Fruit fly (Drosophila melanogaster) whole organism, embryonic: ENCODE results near the gene CG46434.

Source experiments
- Antp ChIP-seq: fragments of 200-800 bp; sonication (Bioruptor generic); optimal IDR thresholded peaks from 3 replicates; lab custom pipeline; 2016; ENCODE audit warnings: missing biosample characterization, missing genetic modification characterization
- Awh ChIP-seq: fragments of 200-800 bp; sonication (Bioruptor generic); IDR thresholded peaks from 2 replicates; pipeline ENCODE4, ENCODE4 v1.3.6; 2022; ENCODE audit warnings: missing biosample characterization, missing genetic modification characterization
- C15 ChIP-seq: fragments of 200-800 bp; sonication (Bioruptor generic); IDR thresholded peaks from 3 replicates; pipeline ENCODE4 v1.3.6; 2022; ENCODE audit warnings: missing biosample characterization, missing genetic modification characterization
- CG11696 ChIP-seq: fragments of 200-800 bp; sonication (Bioruptor generic); IDR thresholded peaks from 2 replicates; pipeline ENCODE4 v1.3.6; 2022; ENCODE audit warnings: missing biosample characterization, missing genetic modification characterization
- CG13123 ChIP-seq: fragments of 200-800 bp; sonication (Bioruptor generic); optimal IDR thresholded peaks from 2 replicates; lab custom pipeline; 2016; ENCODE audit warnings: missing biosample characterization, missing genetic modification characterization
- CG17328 ChIP-seq: fragments of 200-800 bp; sonication (Bioruptor generic); IDR thresholded peaks from 2 replicates; pipeline ENCODE4 v1.3.6; 2022; ENCODE audit warnings: missing biosample characterization, missing genetic modification characterization
- CG17361 ChIP-seq: fragments of 200-800 bp; sonication (Bioruptor generic); IDR thresholded peaks from 3 replicates; pipeline ENCODE4 v1.3.6; 2022; ENCODE audit warnings: missing biosample characterization, missing genetic modification characterization
- CG17385 ChIP-seq: fragments of 200-800 bp; sonication (Bioruptor generic); optimal IDR thresholded peaks from 3 replicates; lab custom pipeline; 2018; ENCODE audit warnings: missing biosample characterization, mild to moderate bottlenecking, missing genetic modification characterization
- CG18476 ChIP-seq: fragments of 200-800 bp; sonication (Bioruptor generic); optimal IDR thresholded peaks from 2 replicates; lab custom pipeline; 2016; ENCODE audit warnings: missing biosample characterization, mild to moderate bottlenecking, missing genetic modification characterization
- CG2120 ChIP-seq: fragments of 200-800 bp; sonication (Bioruptor generic); optimal IDR thresholded peaks from 3 replicates; lab custom pipeline; 2016; ENCODE audit warnings: missing biosample characterization, missing genetic modification characterization
- CG31365 ChIP-seq: fragments of 200-800 bp; sonication (Bioruptor generic); optimal IDR thresholded peaks from 2 replicates; lab custom pipeline; 2018; ENCODE audit warnings: missing biosample characterization, mild to moderate bottlenecking, missing genetic modification characterization
- CG42726 ChIP-seq: fragments of 200-800 bp; sonication (Bioruptor generic); IDR thresholded peaks from 2 replicates; pipeline ENCODE4 v1.3.6; 2022; ENCODE audit warnings: missing biosample characterization, missing genetic modification characterization; ENCODE audit not compliant: partially characterized antibody
- CG4328 ChIP-seq: fragments of 200-800 bp; sonication (Bioruptor generic); optimal IDR thresholded peaks from 3 replicates; lab custom pipeline; 2017; ENCODE audit warnings: missing biosample characterization, missing genetic modification reagents, missing genetic modification characterization
- CG4707 ChIP-seq: fragments of 200-800 bp; sonication (Bioruptor generic); optimal IDR thresholded peaks from 2 replicates; lab custom pipeline; 2018; ENCODE audit warnings: missing biosample characterization, mild to moderate bottlenecking, missing genetic modification characterization, moderate library complexity
- CG6254 ChIP-seq: fragments of 200-800 bp; sonication (Bioruptor generic); optimal IDR thresholded peaks from 3 replicates; lab custom pipeline; 2017; ENCODE audit warnings: mild to moderate bottlenecking, missing biosample characterization, missing genetic modification reagents, missing genetic modification characterization
- CG7271 ChIP-seq: fragments of 200-800 bp; sonication (Bioruptor generic); optimal IDR thresholded peaks from 2 replicates; lab custom pipeline; 2018; ENCODE audit warnings: missing biosample characterization, mild to moderate bottlenecking, missing genetic modification characterization, moderate library complexity
- CG8089 ChIP-seq: fragments of 200-800 bp; sonication (Bioruptor generic); optimal IDR thresholded peaks from 3 replicates; lab custom pipeline; 2016; ENCODE audit warnings: missing biosample characterization, missing genetic modification characterization
- Dad ChIP-seq: fragments of 200-800 bp; sonication (Bioruptor generic); optimal IDR thresholded peaks from 3 replicates; lab custom pipeline; 2016; ENCODE audit warnings: missing biosample characterization, missing genetic modification characterization
- Dip3 ChIP-seq: fragments of 200-800 bp; sonication (Bioruptor generic); optimal IDR thresholded peaks from 3 replicates; lab custom pipeline; 2016; ENCODE audit warnings: missing biosample characterization, missing genetic modification characterization
- Ets65A ChIP-seq: fragments of 200-800 bp; sonication (Bioruptor generic); peaks from one replicate; lab custom pipeline; 2016; ENCODE audit warnings: missing biosample characterization, missing genetic modification characterization
- Fer1 ChIP-seq: fragments of 200-800 bp; sonication (Bioruptor generic); optimal IDR thresholded peaks from 2 replicates; lab custom pipeline; 2017; ENCODE audit warnings: missing biosample characterization, mild to moderate bottlenecking, missing genetic modification characterization
- H15 ChIP-seq: fragments of 200-800 bp; sonication (Bioruptor generic); IDR thresholded peaks from 3 replicates; pipeline ENCODE4 v1.3.6; 2022; ENCODE audit warnings: missing biosample characterization, missing genetic modification characterization
- Lpt ChIP-seq: fragments of >200 bp; optimal IDR thresholded peaks from 2 replicates; lab custom pipeline; 2018; ENCODE audit warnings: missing biosample characterization, missing genetic modification characterization
- Mes4 ChIP-seq: fragments of 200-800 bp; sonication (Bioruptor generic); optimal IDR thresholded peaks from 2 replicates; lab custom pipeline; 2016; ENCODE audit warnings: missing biosample characterization, missing genetic modification characterization
- Nf-YA ChIP-seq: fragments of 200-800 bp; sonication (Bioruptor generic); IDR thresholded peaks from 2 replicates; pipeline ENCODE4 v1.3.6; 2022; ENCODE audit warnings: missing biosample characterization, missing genetic modification characterization
- Ptx1 ChIP-seq: fragments of 200-800 bp; sonication (Bioruptor generic); IDR thresholded peaks from 2 replicates; pipeline ENCODE4 v1.3.6; 2022; ENCODE audit warnings: missing biosample characterization, missing genetic modification characterization
- Side ChIP-seq: fragments of 200-800 bp; sonication (Bioruptor generic); optimal IDR thresholded peaks from 2 replicates; lab custom pipeline; 2016; ENCODE audit warnings: missing biosample characterization, missing genetic modification characterization
- Taf1 ChIP-seq: fragments of 200-800 bp; sonication (Bioruptor generic); IDR thresholded peaks from 2 replicates; pipeline ENCODE4 v1.3.6; 2022; ENCODE audit warnings: missing biosample characterization, missing genetic modification characterization
- Trl ChIP-seq, 3 experiments: fragments of >200 bp in 2 of 3; fragments of 200-800 bp in 1 of 3; sonication (Bioruptor generic) in 1 of 3; optimal IDR thresholded peaks; 2 replicates in 1 of 3; 3 replicates in 2 of 3; lab custom pipeline; 2016 to 2017; ENCODE audit warnings: missing biosample characterization in 1 of 3, missing genetic modification characterization in 1 of 3
- YL-1 ChIP-seq: fragments of 200-800 bp; sonication (Bioruptor generic); optimal IDR thresholded peaks from 3 replicates; lab custom pipeline; 2017; ENCODE audit warnings: missing biosample characterization, mild to moderate bottlenecking, missing genetic modification characterization
- aop ChIP-seq: fragments of 200-800 bp; sonication (Bioruptor generic); IDR thresholded peaks from 2 replicates; pipeline ENCODE4 v1.3.6; 2022; ENCODE audit warnings: missing biosample characterization, missing genetic modification characterization
- bcd ChIP-seq: fragments of 200-800 bp; sonication (Bioruptor generic); optimal IDR thresholded peaks from 2 replicates; lab custom pipeline; 2017; ENCODE audit warnings: missing biosample characterization, mild to moderate bottlenecking, missing genetic modification characterization
- cas ChIP-seq: fragments of 200-800 bp; sonication (Bioruptor generic); IDR thresholded peaks from 2 replicates; pipeline ENCODE4 v1.3.6; 2022; ENCODE audit warnings: missing biosample characterization, missing genetic modification characterization
- cg ChIP-seq: fragments of 200-800 bp; sonication (Bioruptor generic); optimal IDR thresholded peaks from 3 replicates; lab custom pipeline; 2019; ENCODE audit warnings: missing biosample characterization, mild to moderate bottlenecking, missing genetic modification characterization, moderate library complexity
- dati ChIP-seq: fragments of 200-800 bp; sonication (Bioruptor generic); IDR thresholded peaks from 2 replicates; pipeline ENCODE4 v1.3.6; 2022; ENCODE audit warnings: missing biosample characterization, missing genetic modification characterization
- fd96Cb ChIP-seq: fragments of 200-800 bp; sonication (Bioruptor generic); optimal IDR thresholded peaks from 2 replicates; lab custom pipeline; 2018; ENCODE audit warnings: missing biosample characterization, mild to moderate bottlenecking, missing genetic modification characterization, moderate library complexity
- fu2 ChIP-seq: fragments of 200-800 bp; sonication (Bioruptor generic); optimal IDR thresholded peaks from 2 replicates; lab custom pipeline; 2016; ENCODE audit warnings: missing biosample characterization, missing genetic modification characterization
- gfzf ChIP-seq: fragments of 200-800 bp; sonication (Bioruptor generic); optimal IDR thresholded peaks from 2 replicates; lab custom pipeline; 2016; ENCODE audit warnings: missing biosample characterization, mild to moderate bottlenecking, missing genetic modification characterization, moderate library complexity
- lilli ChIP-seq: fragments of 200-800 bp; sonication (Bioruptor generic); optimal IDR thresholded peaks from 3 replicates; lab custom pipeline; 2016; ENCODE audit warnings: missing biosample characterization, missing genetic modification characterization
- luna ChIP-seq: fragments of 200-800 bp; sonication (Bioruptor generic); optimal IDR thresholded peaks from 2 replicates; lab custom pipeline; 2016; ENCODE audit warnings: missing biosample characterization, missing genetic modification characterization
- mirr ChIP-seq: fragments of 200-800 bp; sonication (Bioruptor generic); optimal IDR thresholded peaks from 3 replicates; lab custom pipeline; 2018; ENCODE audit warnings: missing biosample characterization, mild to moderate bottlenecking, missing genetic modification characterization
- nmo ChIP-seq: fragments of 200-800 bp; sonication (Bioruptor generic); optimal IDR thresholded peaks from 2 replicates; lab custom pipeline; 2018; ENCODE audit warnings: missing biosample characterization, mild to moderate bottlenecking, missing genetic modification characterization, moderate library complexity
- odd ChIP-seq: fragments of 200-800 bp; sonication (Bioruptor generic); optimal IDR thresholded peaks from 2 replicates; lab custom pipeline; 2017; ENCODE audit warnings: missing biosample characterization, mild to moderate bottlenecking, missing genetic modification characterization
- pho ChIP-seq: fragments of 200-800 bp; sonication (Bioruptor generic); optimal IDR thresholded peaks from 2 replicates; lab custom pipeline; 2016; ENCODE audit warnings: missing biosample characterization, missing genetic modification characterization
- pnt ChIP-seq: fragments of 200-800 bp; sonication (Bioruptor generic); optimal IDR thresholded peaks from 3 replicates; lab custom pipeline; 2016; ENCODE audit warnings: missing biosample characterization, missing genetic modification characterization
- ranshi ChIP-seq: fragments of 200-800 bp; sonication (Bioruptor generic); IDR thresholded peaks from 2 replicates; pipeline ENCODE4 v1.3.6; 2022; ENCODE audit warnings: missing biosample characterization, missing genetic modification characterization
- run ChIP-seq: fragments of 200-800 bp; sonication (Bioruptor generic); optimal IDR thresholded peaks from 3 replicates; lab custom pipeline; 2018; ENCODE audit warnings: missing biosample characterization, mild to moderate bottlenecking, missing genetic modification characterization
- sisA ChIP-seq: fragments of 200-800 bp; sonication (Bioruptor generic); IDR thresholded peaks from 2 replicates; pipeline ENCODE4 v1.3.6; 2022; ENCODE audit warnings: missing biosample characterization, missing genetic modification characterization
- tin ChIP-seq: fragments of 200-800 bp; sonication (Bioruptor generic); optimal IDR thresholded peaks from 3 replicates; lab custom pipeline; 2016; ENCODE audit warnings: missing biosample characterization, missing genetic modification characterization
- usp ChIP-seq: fragments of >200 bp; optimal IDR thresholded peaks from 2 replicates; lab custom pipeline; 2017; ENCODE audit warnings: missing biosample characterization, missing genetic modification characterization
- wek ChIP-seq: fragments of 200-800 bp; sonication (Bioruptor generic); optimal IDR thresholded peaks from 3 replicates; lab custom pipeline; 2018; ENCODE audit warnings: missing biosample characterization, mild to moderate bottlenecking, missing genetic modification characterization, moderate library complexity
- zfh2 ChIP-seq: fragments of 200-800 bp; sonication (Bioruptor generic); optimal IDR thresholded peaks from 2 replicates; lab custom pipeline; 2016; ENCODE audit warnings: missing biosample characterization, missing genetic modification characterization

Gene CG46434

dm6 chr3L:19575650-19576049 is 31.6 kb upstream of the CG46434 start (continued):
- TF ChIP-seq pnt (GFP tag; lab: Kevin White, UChicago) (no peak), CG31365 (tag; lab: Kevin White, UChicago) (no peak), C15 (GFP tag; lab: Robert Waterston, UW) (no peak), Taf1 (GFP tag; lab: Robert Waterston, UW) (no peak), pho (GFP tag; lab: Kevin White, UChicago) (no peak), aop (no peak), wek (GFP tag; lab: Kevin White, UChicago) (peak; percentile 79), zfh2 (GFP tag; lab: Kevin White, UChicago) (no peak), Side (GFP tag; lab: Kevin White, UChicago) (peak; percentile 56), CG7271 (no peak), tin (no peak), YL-1 (GFP tag; lab: Kevin White, UChicago) (no peak), lilli (GFP tag; lab: Kevin White, UChicago) (no peak), luna (GFP tag; lab: Kevin White, UChicago) (no peak), sisA (GFP tag; lab: Robert Waterston, UW) (no peak), run (tag; lab: Kevin White, UChicago) (no peak), CG17361 (GFP tag; lab: Robert Waterston, UW) (0 out of 3 replicates have a peak, but pooled peaks have one; percentile 14), Fer1 (GFP tag; lab: Kevin White, UChicago) (peak; percentile 35), cas (no peak), Ptx1 (GFP tag; lab: Robert Waterston, UW) (no peak), nmo (GFP tag; lab: Kevin White, UChicago) (peak; percentile 11), Ets65A (GFP tag; lab: Kevin White, UChicago) (no peak), CG4707 (GFP tag; lab: Kevin White, UChicago) (peak; percentile 67), CG2120 (GFP tag; lab: Kevin White, UChicago) (no peak), dati (GFP tag; lab: Robert Waterston, UW) (no peak), Lpt (GFP tag; lab: Kevin White, UChicago) (no peak), cg (GFP tag; lab: Kevin White, UChicago) (peak; percentile 40), Dip3 (GFP tag; lab: Kevin White, UChicago) (no peak), fu2 (GFP tag; lab: Kevin White, UChicago) (no peak), CG4328 (GFP tag; lab: Kevin White, UChicago) (peak; percentile 52), CG42726 (GFP tag; lab: Robert Waterston, UW) (no peak), bcd (GFP tag; lab: Kevin White, UChicago) (peak; percentile 16), Awh (GFP tag; lab: Robert Waterston, UW) (0 out of 2 replicates have a peak, but pooled peaks have one; percentile 40), CG18476 (GFP tag; lab: Kevin White, UChicago) (no peak), Nf-YA (GFP tag; lab: Robert Waterston, UW) (no peak), mirr (GFP tag; lab: Kevin White, UChicago) (no peak), usp (GFP tag; lab: Kevin White, UChicago) (no peak), Antp (peak; percentile 13), H15 (GFP tag; lab: Robert Waterston, UW) (peak; percentile 50; the same call in 2 of the 3 replicates), CG17328 (GFP tag; lab: Robert Waterston, UW) (no peak), fd96Cb (tag; lab: Kevin White, UChicago) (peak; percentile 10), Dad (GFP tag; lab: Kevin White, UChicago) (no peak), gfzf (GFP tag; lab: Kevin White, UChicago) (no peak), CG11696 (no peak), odd (GFP tag; lab: Kevin White, UChicago) (peak; percentile 65), CG6254 (GFP tag; lab: Kevin White, UChicago) (peak; percentile 41), ranshi (GFP tag; lab: Robert Waterston, UW) (no peak), Trl (optimal IDR thresholded peaks at IDR 0.05; lab: Kevin White, UChicago) (no peak), Trl (GFP tag; optimal IDR thresholded peaks at IDR 0.05; lab: Kevin White, UChicago) (peak; percentile 2), Mes4 (GFP tag; lab: Kevin White, UChicago) (peak; percentile 41), CG17385 (GFP tag; lab: Kevin White, UChicago) (peak; percentile 40), CG8089 (GFP tag; lab: Kevin White, UChicago) (peak; percentile 50), CG13123 (no peak)
